Worm (Caenorhabditis elegans) whole organism, L2 larva: ENCODE measurements around the gene srsx-39.
"Not testable (repeated sequence)": the region's sequence is repeated elsewhere in the genome, so short reads cannot be mapped to it uniquely, and the experiment has no call there.

ENCODE experiments used
- F13H6.1 ChIP-seq: sonication (generic microtip); optimal IDR thresholded peaks from 2 replicates; lab custom pipeline; 2016; ENCODE audit warnings: missing genetic modification characterization, missing compliant biosample characterization
- ZK546.5 ChIP-seq: sonication (generic microtip); optimal IDR thresholded peaks from 2 replicates; lab custom pipeline; 2017; ENCODE audit warnings: missing biosample characterization, missing genetic modification characterization
- blmp-1 ChIP-seq: sonication (generic microtip); optimal IDR thresholded peaks from 2 replicates; lab custom pipeline; 2017; ENCODE audit warnings: missing genetic modification characterization, mild to moderate bottlenecking, missing compliant biosample characterization, antibody characterized with exemption, moderate library complexity; ENCODE audit not compliant: insufficient read depth
- ceh-16 ChIP-seq: fragments of 150-350 bp; optimal IDR thresholded peaks from 2 replicates; lab custom pipeline; 2014; ENCODE audit warnings: missing biosample characterization, missing genetic modification characterization
- crh-2 ChIP-seq: sonication (generic microtip); optimal IDR thresholded peaks from 2 replicates; lab custom pipeline; 2017; ENCODE audit warnings: missing biosample characterization, missing genetic modification characterization
- dmd-4 ChIP-seq: sonication (generic microtip); optimal IDR thresholded peaks from 2 replicates; lab custom pipeline; 2017; ENCODE audit warnings: missing biosample characterization, missing genetic modification characterization
- egl-27 ChIP-seq: sonication (generic microtip); optimal IDR thresholded peaks from 3 replicates; lab custom pipeline; 2017; ENCODE audit warnings: missing biosample characterization, missing genetic modification reagents, missing genetic modification characterization
- elt-1 ChIP-seq: fragments of 150-350 bp; optimal IDR thresholded peaks from 2 replicates; lab custom pipeline; 2014; ENCODE audit warnings: missing biosample characterization, missing genetic modification characterization
- fos-1 ChIP-seq: fragments of 150-350 bp; optimal IDR thresholded peaks from 2 replicates; lab custom pipeline; 2014; ENCODE audit warnings: missing biosample characterization, missing genetic modification characterization
- gmeb-1 ChIP-seq: fragments of 150-350 bp; optimal IDR thresholded peaks from 2 replicates; lab custom pipeline; 2014; ENCODE audit warnings: missing biosample characterization, missing genetic modification characterization
- lin-11 ChIP-seq: fragments of 150-350 bp; sonication (generic microtip); optimal IDR thresholded peaks from 2 replicates; lab custom pipeline; 2014; ENCODE audit warnings: missing biosample characterization, missing genetic modification characterization, inconsistent platforms, mixed read lengths
- lin-13 ChIP-seq: fragments of 150-350 bp; optimal IDR thresholded peaks from 2 replicates; lab custom pipeline; 2014; ENCODE audit warnings: missing biosample characterization, missing genetic modification reagents, missing genetic modification characterization
- lin-39 ChIP-seq: fragments of 150-350 bp; optimal IDR thresholded peaks from 2 replicates; lab custom pipeline; 2014; ENCODE audit warnings: missing biosample characterization, missing genetic modification reagents, missing genetic modification characterization
- lsy-2 ChIP-seq, 2 experiments: fragments of 150-350 bp in 1 of 2; sonication (generic microtip) in 1 of 2; optimal IDR thresholded peaks; 2 replicates each; lab custom pipeline; 2014 to 2017; ENCODE audit warnings: missing biosample characterization in 2 of 2, missing genetic modification characterization in 2 of 2
- mab-5 ChIP-seq: fragments of 150-350 bp; optimal IDR thresholded peaks from 2 replicates; lab custom pipeline; 2014; ENCODE audit warnings: missing biosample characterization, missing genetic modification characterization
- mbf-1 ChIP-seq: sonication (generic microtip); optimal IDR thresholded peaks from 2 replicates; lab custom pipeline; 2017; ENCODE audit warnings: missing biosample characterization, missing genetic modification characterization
- mdl-1 ChIP-seq, 2 experiments: fragments of 150-350 bp in 1 of 2; sonication (generic microtip) in 1 of 2; optimal IDR thresholded peaks; 2 replicates each; lab custom pipeline; 2017; ENCODE audit warnings: missing biosample characterization in 2 of 2, missing genetic modification characterization in 2 of 2
- nhr-237 ChIP-seq: fragments of 150-350 bp; optimal IDR thresholded peaks from 2 replicates; lab custom pipeline; 2014; ENCODE audit warnings: missing biosample characterization, missing genetic modification characterization
- nhr-6 ChIP-seq: fragments of 150-350 bp; optimal IDR thresholded peaks from 2 replicates; lab custom pipeline; 2014; ENCODE audit warnings: missing biosample characterization, missing genetic modification characterization
- peb-1 ChIP-seq: fragments of 150-350 bp; optimal IDR thresholded peaks from 2 replicates; lab custom pipeline; 2014; ENCODE audit warnings: missing biosample characterization, missing genetic modification characterization
- sem-4 ChIP-seq: fragments of 150-350 bp; optimal IDR thresholded peaks from 2 replicates; lab custom pipeline; 2014; ENCODE audit warnings: missing biosample characterization, missing genetic modification reagents, missing genetic modification characterization
- skn-1 ChIP-seq: sonication (generic microtip); optimal IDR thresholded peaks from 2 replicates; lab custom pipeline; 2017; ENCODE audit warnings: missing biosample characterization, missing genetic modification characterization
- sma-3 ChIP-seq: sonication (generic microtip); optimal IDR thresholded peaks from 2 replicates; lab custom pipeline; 2016; ENCODE audit warnings: missing genetic modification reagents, missing genetic modification characterization, missing compliant biosample characterization
- snpc-4 ChIP-seq: fragments of 150-350 bp; optimal IDR thresholded peaks from 2 replicates; lab custom pipeline; 2014; ENCODE audit warnings: missing biosample characterization, missing genetic modification characterization
- unc-55 ChIP-seq: fragments of 150-350 bp; sonication (generic microtip); optimal IDR thresholded peaks from 3 replicates; lab custom pipeline; 2014; ENCODE audit warnings: missing biosample characterization, missing genetic modification reagents, missing genetic modification characterization
- unc-62 ChIP-seq: fragments of 150-350 bp; optimal IDR thresholded peaks from 2 replicates; lab custom pipeline; 2014; ENCODE audit warnings: missing biosample characterization, missing genetic modification reagents, missing genetic modification characterization
- zag-1 ChIP-seq: fragments of 150-350 bp; optimal IDR thresholded peaks from 2 replicates; lab custom pipeline; 2014; ENCODE audit warnings: missing biosample characterization, missing genetic modification characterization
- ztf-4 ChIP-seq: fragments of 150-350 bp; optimal IDR thresholded peaks from 2 replicates; lab custom pipeline; 2014; ENCODE audit warnings: missing biosample characterization, missing genetic modification characterization

srsx-39 gene

ce11 chrV:15230243-15230642 is 26.3 kb downstream of the srsx-39 start, which contains the start of gene srw-15:
Gene srw-15 (plus strand): TSS chrV:15230543.
- no peak for TF ChIP-seq mdl-1 (tag; optimal IDR thresholded peaks at IDR 0.05; lab: Kevin White, UChicago)
- no peak for TF ChIP-seq mbf-1

- TF ChIP-seq fos-1 (tag; lab: Kevin White, UChicago): peak; percentile 74
- no peak for TF ChIP-seq snpc-4 (tag; lab: Kevin White, UChicago)
Observed at ce11 chrV:15226206-15226605, 30.4 kb downstream of the srsx-39 start.

DNA sequence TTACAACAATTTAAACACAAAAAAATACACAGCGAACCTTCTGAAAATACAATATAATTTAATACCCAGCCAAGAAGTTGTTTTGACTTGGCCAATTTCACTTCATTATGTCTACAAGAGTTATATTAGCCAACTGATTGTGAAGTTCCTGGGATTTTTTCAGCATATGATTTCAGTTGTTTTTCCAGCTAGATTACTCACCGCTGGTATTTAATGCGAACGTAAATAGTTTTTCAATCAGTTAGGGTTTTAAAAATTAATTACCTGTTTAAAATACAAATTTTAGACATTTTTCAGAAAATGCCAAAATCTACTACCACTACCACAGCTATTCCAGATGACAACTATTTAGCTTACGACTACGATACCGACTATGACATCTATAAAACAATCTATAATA is 30.9 kb downstream of the srsx-39 start, which contains the start of gene srw-14:
Gene srw-14 (plus strand): TSS at position 301 of the 400 bp plus-strand sequence.
- TF ChIP-seq mdl-1 (tag; optimal IDR thresholded peaks at IDR 0.05; lab: Kevin White, UChicago) (no peak), F13H6.1 (tag; lab: Kevin White, UChicago) (no peak), fos-1 (tag; lab: Kevin White, UChicago) (no peak), nhr-6 (tag; lab: Kevin White, UChicago) (no peak), ztf-4 (tag; lab: Kevin White, UChicago) (no peak)

DNA sequence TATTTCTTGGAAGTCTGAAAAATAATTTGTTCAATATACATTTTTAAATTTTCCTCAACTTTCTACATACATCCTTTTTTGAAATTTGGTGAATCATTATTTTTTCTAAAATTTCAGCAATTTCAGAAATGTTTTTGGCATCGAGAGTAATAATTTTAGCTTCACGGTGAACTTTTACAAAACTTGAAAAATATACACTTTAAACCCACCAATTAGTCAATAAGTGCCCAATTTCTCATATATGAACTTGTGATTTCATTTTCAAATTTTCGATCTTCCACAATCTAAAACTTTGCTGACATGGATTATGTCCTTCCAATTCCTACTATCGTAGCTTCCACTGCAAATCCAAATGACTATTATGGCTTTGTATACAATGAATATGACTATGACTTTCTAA is 32.9 kb downstream of the srsx-39 start, which contains the start of gene srw-24:
Gene srw-24 (plus strand): TSS at position 301 of the 400 bp plus-strand sequence.
- TF ChIP-seq lin-39 (no peak), mdl-1 (tag; optimal IDR thresholded peaks at IDR 0.05; lab: Kevin White, UChicago) (no peak), blmp-1 (no peak), ceh-16 (tag; lab: Kevin White, UChicago) (no peak), fos-1 (tag; lab: Kevin White, UChicago) (no peak), ZK546.5 (tag; lab: Kevin White, UChicago) (no peak), lin-11 (tag; lab: Kevin White, UChicago) (no peak), mbf-1 (no peak), dmd-4 (tag; lab: Kevin White, UChicago) (no peak), peb-1 (tag; lab: Kevin White, UChicago) (no peak)

DNA sequence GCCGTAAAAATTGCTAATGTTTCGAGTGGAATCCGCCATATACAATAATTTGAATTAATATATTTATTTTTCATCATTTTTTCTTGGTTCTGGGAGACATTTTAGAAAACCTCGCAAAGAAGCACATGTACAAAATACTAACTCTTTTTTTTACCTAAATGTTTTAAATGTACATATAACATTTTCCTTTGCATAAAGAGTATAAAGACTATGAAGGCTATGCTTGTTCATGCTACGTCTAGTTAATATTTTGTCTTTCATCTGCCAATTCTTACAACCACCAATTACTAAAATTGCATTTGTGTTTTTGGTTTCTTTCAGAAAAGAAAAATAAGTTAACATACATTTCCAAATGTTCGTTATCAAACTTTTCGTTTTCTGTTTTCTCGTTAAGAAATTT is 35.2 kb downstream of the srsx-39 start, which contains the start of gene irld-25:
Gene irld-25 (plus strand): TSS at position 301 of the 400 bp plus-strand sequence.
- TF ChIP-seq unc-62: no peak
- no peak for TF ChIP-seq fos-1 (tag; lab: Kevin White, UChicago)
- no peak for TF ChIP-seq F13H6.1 (tag; lab: Kevin White, UChicago)
- no peak for TF ChIP-seq unc-55
- no peak for TF ChIP-seq snpc-4 (tag; lab: Kevin White, UChicago)
- TF ChIP-seq nhr-237 (tag; lab: Kevin White, UChicago): no peak
- TF ChIP-seq sma-3: no peak
- TF ChIP-seq crh-2 (tag; lab: Kevin White, UChicago): no peak
- no peak for TF ChIP-seq lin-11 (tag; lab: Kevin White, UChicago)
- no peak for TF ChIP-seq lin-13 (GFP tag; lab: Kevin White, UChicago)
- no peak for TF ChIP-seq mab-5 (tag; lab: Kevin White, UChicago)
- no peak for TF ChIP-seq gmeb-1 (tag; lab: Kevin White, UChicago)
- no peak for TF ChIP-seq elt-1 (tag; lab: Kevin White, UChicago)
- TF ChIP-seq egl-27 (tag; lab: Kevin White, UChicago): no peak
- no peak for TF ChIP-seq lsy-2 (tag; optimal IDR thresholded peaks at IDR 0.05; lab: Kevin White, UChicago)
- TF ChIP-seq, all 48 proteins: peak for 0

DNA sequence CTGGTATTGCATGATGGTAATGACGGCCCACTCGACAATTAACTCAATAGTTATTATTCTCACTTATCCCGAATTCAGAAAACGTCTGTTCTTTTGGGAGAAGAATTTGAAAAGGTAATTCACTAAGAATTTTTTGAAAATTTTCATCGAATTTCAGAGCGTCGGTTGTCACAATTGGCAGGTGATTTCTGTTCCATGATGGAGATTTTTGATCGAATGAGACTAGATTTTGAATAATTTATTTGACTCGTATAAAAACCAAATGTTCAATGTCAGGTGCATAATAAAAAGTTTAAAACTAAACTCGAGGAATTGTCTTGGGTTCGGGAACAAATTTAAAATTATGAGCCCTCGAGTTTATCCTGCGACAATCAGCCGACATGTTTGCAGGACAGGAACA is 39.9 kb downstream of the srsx-39 start, which contains the start of gene sri-25:
Gene sri-25 (plus strand): TSS at position 301 of the 400 bp plus-strand sequence.
- no peak for TF ChIP-seq skn-1 (tag; lab: Kevin White, UChicago)
- TF ChIP-seq, all 48 proteins: peak for 0

DNA sequence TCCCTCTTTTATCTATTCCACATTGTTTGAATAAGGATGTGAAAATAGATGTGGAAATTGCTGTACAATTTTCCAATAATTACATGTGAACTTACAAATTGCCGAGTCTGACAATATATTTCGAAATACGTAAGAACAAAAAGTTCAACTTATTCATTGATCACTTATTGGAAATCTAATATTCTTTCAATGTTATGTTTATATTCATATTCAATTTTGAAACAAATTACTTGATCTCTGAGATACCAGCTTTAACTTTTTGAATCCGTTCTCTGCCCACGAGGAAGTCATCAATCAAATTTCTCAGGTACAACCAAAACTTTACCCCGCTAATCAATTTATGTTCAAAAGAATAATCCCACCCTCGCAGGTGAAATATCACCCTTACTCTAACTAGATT is 41.4 kb downstream of the srsx-39 start, which contains the start of gene sri-26:
Gene sri-26 (plus strand): TSS at position 301 of the 400 bp plus-strand sequence.
- not testable (repeated sequence) for TF ChIP-seq sem-4, unc-62, zag-1
